Worm (Caenorhabditis elegans) whole organism, early embryonic: ENCODE data around the gene age-1.

Source experiments
- B0310.2 ChIP-seq: sonication (generic microtip); optimal IDR thresholded peaks from 2 replicates; lab custom pipeline; 2016; ENCODE audit warnings: mild to moderate bottlenecking, missing genetic modification characterization, missing compliant biosample characterization
- aly-1 ChIP-seq: sonication (generic microtip); optimal IDR thresholded peaks from 2 replicates; lab custom pipeline; 2016; ENCODE audit warnings: missing genetic modification characterization, missing compliant biosample characterization
- ama-1 ChIP-seq: fragments of 150-350 bp; optimal IDR thresholded peaks from 2 replicates; lab custom pipeline; 2014
- ceh-36 ChIP-seq: sonication (generic microtip); optimal IDR thresholded peaks from 2 replicates; lab custom pipeline; 2016; ENCODE audit warnings: missing genetic modification characterization, inconsistent platforms, missing compliant biosample characterization
- ets-7 ChIP-seq: sonication (generic microtip); optimal IDR thresholded peaks from 2 replicates; lab custom pipeline; 2016; ENCODE audit warnings: missing genotype, missing genetic modification characterization, missing compliant biosample characterization
- flt-1 ChIP-seq: fragments of 200-800 bp; sonication (Bioruptor generic); IDR thresholded peaks from 2 replicates; pipeline ENCODE4 v1.3.6; 2022; ENCODE audit warnings: missing genetic modification characterization, missing compliant biosample characterization
- hmbx-1 ChIP-seq: sonication (generic microtip); optimal IDR thresholded peaks from 2 replicates; lab custom pipeline; 2016; ENCODE audit warnings: mild to moderate bottlenecking, missing genetic modification characterization, missing compliant biosample characterization
- hnd-1 ChIP-seq: sonication (generic microtip); optimal IDR thresholded peaks from 2 replicates; lab custom pipeline; 2016; ENCODE audit warnings: missing genetic modification characterization, missing compliant biosample characterization
- sea-1 ChIP-seq: fragments of 200-800 bp; sonication (Bioruptor generic); conservative IDR thresholded peaks from 2 replicates; pipeline ENCODE4 v1.3.6; 2022; ENCODE audit warnings: missing genetic modification characterization, missing compliant biosample characterization
- tbx-11 ChIP-seq: fragments of 200-800 bp; sonication (Bioruptor generic); IDR thresholded peaks from 2 replicates; pipeline ENCODE4 v1.3.6; 2022; ENCODE audit warnings: missing genetic modification characterization, missing compliant biosample characterization
- tbx-37 ChIP-seq: fragments of 200-800 bp; sonication (Bioruptor generic); conservative IDR thresholded peaks from 2 replicates; pipeline ENCODE4 v1.3.6; 2022; ENCODE audit warnings: missing genetic modification reagents, missing genetic modification characterization, missing compliant biosample characterization
- tra-4 ChIP-seq: sonication (generic microtip); optimal IDR thresholded peaks from 2 replicates; lab custom pipeline; 2017; ENCODE audit warnings: missing genetic modification characterization, missing compliant biosample characterization

DNA sequence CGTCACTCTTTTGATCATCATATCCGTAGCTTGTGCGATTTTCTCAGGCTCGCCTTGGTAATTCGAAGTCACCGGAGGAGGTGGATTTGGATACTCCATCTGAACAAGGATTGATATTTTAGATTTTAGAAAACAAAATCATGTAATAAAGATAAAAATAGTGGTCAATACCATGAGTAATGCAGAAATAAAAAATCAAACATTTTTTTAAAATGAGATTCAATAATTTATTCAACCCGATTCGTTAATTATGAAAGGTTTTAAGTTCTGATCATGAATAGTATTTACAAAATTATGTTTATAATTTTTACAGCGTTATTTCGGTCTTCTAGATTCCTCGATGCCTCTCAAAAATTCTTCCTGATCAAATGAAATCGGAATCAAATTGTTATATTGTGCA lies 6.9 kb upstream of the age-1 start, which contains the start of gene mdt-8:
- TF ChIP-seq B0310.2 (tag; lab: Kevin White, UChicago): no peak
- TF ChIP-seq tra-4 (tag; lab: Kevin White, UChicago): no peak
- TF ChIP-seq ama-1 (lab: Kevin White, UChicago): no peak
- TF ChIP-seq aly-1 (tag; lab: Kevin White, UChicago): no peak
- no peak for TF ChIP-seq tbx-11 (GFP tag; lab: Robert Waterston, UW)
- no peak for TF ChIP-seq sea-1
- no peak for TF ChIP-seq ceh-36 (tag; lab: Kevin White, UChicago)
- no peak for TF ChIP-seq flt-1 (GFP tag; lab: Robert Waterston, UW)
- TF ChIP-seq tbx-37: no peak
- TF ChIP-seq hnd-1 (tag; lab: Kevin White, UChicago): no peak
- no peak for TF ChIP-seq ets-7 (tag; lab: Kevin White, UChicago)
- TF ChIP-seq hmbx-1 (tag; lab: Kevin White, UChicago): no peak
